Worm (Caenorhabditis elegans) whole organism, L4 larva: ENCODE measurements around the gene inx-11.

ENCODE experiments used
- D1046.2 ChIP-seq: fragments of 200-800 bp; sonication (Bioruptor generic); IDR thresholded peaks from 2 replicates; pipeline ENCODE4 v1.3.6; 2022; ENCODE audit warnings: missing genetic modification characterization, missing compliant biosample characterization
- F10B5.3 ChIP-seq: sonication (generic microtip); optimal IDR thresholded peaks from 2 replicates; lab custom pipeline; 2016; ENCODE audit warnings: mild to moderate bottlenecking, missing genetic modification characterization, missing compliant biosample characterization
- F44E2.7 ChIP-seq: fragments of 200-800 bp; sonication (Bioruptor generic); IDR thresholded peaks from 2 replicates; pipeline ENCODE4 v2.1.2; 2022; ENCODE audit warnings: missing genetic modification characterization, missing compliant biosample characterization
- T26A8.4 ChIP-seq: fragments of 200-800 bp; sonication (Bioruptor generic); IDR thresholded peaks from 2 replicates; pipeline ENCODE4 v1.3.6; 2022; ENCODE audit warnings: missing genetic modification characterization, missing compliant biosample characterization
- Y105C5A.15 ChIP-seq: fragments of 200-800 bp; sonication (Bioruptor generic); IDR thresholded peaks from 2 replicates; pipeline ENCODE4 v1.3.6; 2022; ENCODE audit warnings: missing genetic modification characterization, missing compliant biosample characterization
- Y5F2A.4 ChIP-seq: fragments of 200-800 bp; sonication (Bioruptor generic); optimal IDR thresholded peaks from 2 replicates; lab custom pipeline; 2018; ENCODE audit warnings: mild to moderate bottlenecking, missing genetic modification characterization, missing compliant biosample characterization
- ZK337.2 ChIP-seq: fragments of 200-800 bp; sonication (Bioruptor generic); IDR thresholded peaks from 2 replicates; pipeline ENCODE4 v1.3.6; 2022; ENCODE audit warnings: missing genetic modification reagents, missing genetic modification characterization, missing compliant biosample characterization
- aha-1 ChIP-seq: fragments of 150-350 bp; peaks from one replicate; lab custom pipeline; 2014; ENCODE audit warnings: missing biosample characterization, missing genetic modification characterization
- ceh-44 ChIP-seq: fragments of 200-800 bp; sonication (Bioruptor generic); IDR thresholded peaks from 2 replicates; pipeline ENCODE4 v1.3.6; 2022; ENCODE audit warnings: missing genetic modification reagents, missing genetic modification characterization, missing compliant biosample characterization
- cey-2 ChIP-seq: sonication (generic microtip); optimal IDR thresholded peaks from 3 replicates; lab custom pipeline; 2017; ENCODE audit warnings: missing genetic modification characterization, mild to moderate bottlenecking, missing compliant biosample characterization, antibody characterized with exemption, borderline replicate concordance; ENCODE audit not compliant: insufficient read depth
- ctbp-1 ChIP-seq: fragments of 200-800 bp; sonication (Bioruptor generic); IDR thresholded peaks from 2 replicates; pipeline ENCODE4 v1.3.6; 2022; ENCODE audit warnings: missing genetic modification reagents, missing genetic modification characterization, missing compliant biosample characterization
- daf-12 ChIP-seq: fragments of 150-350 bp; optimal IDR thresholded peaks from 2 replicates; lab custom pipeline; 2014; ENCODE audit warnings: missing biosample characterization, missing genetic modification reagents, missing genetic modification characterization
- daf-16 ChIP-seq, 3 experiments: sonication (generic microtip); optimal IDR thresholded peaks; 2 replicates each; lab custom pipeline; 2016 to 2017; ENCODE audit warnings: missing genetic modification characterization in 3 of 3, missing genetic modification reagents in 3 of 3, mild to moderate bottlenecking in 2 of 3, missing compliant biosample characterization in 2 of 3, missing biosample characterization in 1 of 3, moderate library complexity in 1 of 3
- daf-19 ChIP-seq: fragments of 200-800 bp; sonication (Bioruptor generic); conservative IDR thresholded peaks from 2 replicates; pipeline ENCODE4 v1.3.6; 2022; ENCODE audit warnings: missing genetic modification characterization, missing compliant biosample characterization
- daf-8 ChIP-seq: fragments of 200-800 bp; sonication (Bioruptor generic); IDR thresholded peaks from 2 replicates; pipeline ENCODE4 v1.3.6; 2022; ENCODE audit warnings: missing genetic modification characterization, missing compliant biosample characterization
- dmd-9 ChIP-seq: fragments of 200-800 bp; sonication (Bioruptor generic); IDR thresholded peaks from 2 replicates; pipeline ENCODE4 v1.3.6; 2022; ENCODE audit warnings: missing genetic modification reagents, missing genetic modification characterization, missing compliant biosample characterization
- dpl-1 ChIP-seq: fragments of 150-350 bp; optimal IDR thresholded peaks from 2 replicates; lab custom pipeline; 2014; ENCODE audit warnings: missing biosample characterization, missing genetic modification reagents, missing genetic modification characterization
- dve-1 ChIP-seq: sonication (generic microtip); optimal IDR thresholded peaks from 2 replicates; lab custom pipeline; 2017; ENCODE audit warnings: antibody characterized with exemption, mild to moderate bottlenecking, missing genetic modification characterization, missing compliant biosample characterization; ENCODE audit not compliant: insufficient read depth
- egl-27 ChIP-seq: sonication (generic microtip); optimal IDR thresholded peaks from 3 replicates; lab custom pipeline; 2017; ENCODE audit warnings: missing biosample characterization, missing genetic modification reagents, missing genetic modification characterization
- hif-1 ChIP-seq, 2 experiments: sonication (generic microtip); optimal IDR thresholded peaks; 2 replicates each; lab custom pipeline; 2016 to 2017; ENCODE audit warnings: missing compliant biosample characterization in 2 of 2, missing genetic modification characterization in 2 of 2, missing genetic modification reagents in 2 of 2, missing genotype in 2 of 2, mild to moderate bottlenecking in 1 of 2
- hmg-1.1 ChIP-seq: fragments of 200-800 bp; sonication (Bioruptor generic); IDR thresholded peaks from 2 replicates; pipeline ENCODE4 v1.3.6; 2022; ENCODE audit warnings: missing genetic modification reagents, missing genetic modification characterization, missing compliant biosample characterization
- jun-1 ChIP-seq: fragments of 150-350 bp; optimal IDR thresholded peaks from 2 replicates; lab custom pipeline; 2014; ENCODE audit warnings: missing biosample characterization, missing genetic modification reagents, missing genetic modification characterization
- lin-1 ChIP-seq: fragments of 200-800 bp; sonication (Bioruptor generic); IDR thresholded peaks from 2 replicates; pipeline ENCODE4 v1.3.6; 2022; ENCODE audit warnings: missing genetic modification reagents, missing genetic modification characterization, missing compliant biosample characterization
- lin-13 ChIP-seq: fragments of 150-350 bp; optimal IDR thresholded peaks from 2 replicates; lab custom pipeline; 2014; ENCODE audit warnings: missing biosample characterization, missing genetic modification reagents, missing genetic modification characterization
- lin-38 ChIP-seq: fragments of 200-800 bp; sonication (Bioruptor generic); IDR thresholded peaks from 2 replicates; pipeline ENCODE4 v1.3.6; 2022; ENCODE audit warnings: missing genetic modification reagents, missing genetic modification characterization, missing compliant biosample characterization
- lin-39 ChIP-seq: fragments of 150-350 bp; optimal IDR thresholded peaks from 2 replicates; lab custom pipeline; 2014; ENCODE audit warnings: missing biosample characterization, missing genetic modification reagents, missing genetic modification characterization
- lsy-2 ChIP-seq, 2 experiments: fragments of 150-350 bp in 1 of 2; sonication (generic microtip) in 1 of 2; optimal IDR thresholded peaks; 2 replicates each; lab custom pipeline; 2014 to 2017; ENCODE audit warnings: missing biosample characterization in 2 of 2, missing genetic modification characterization in 2 of 2
- madf-5 ChIP-seq, 2 experiments: fragments of 200-800 bp; sonication (Bioruptor generic); IDR thresholded peaks; 2 replicates each; pipeline ENCODE4 v1.3.6; 2022; ENCODE audit warnings: missing compliant biosample characterization in 2 of 2, missing genetic modification characterization in 2 of 2
- mdl-1 ChIP-seq, 2 experiments: fragments of 150-350 bp in 1 of 2; sonication (generic microtip) in 1 of 2; optimal IDR thresholded peaks; 2 replicates each; lab custom pipeline; 2014 to 2017; ENCODE audit warnings: missing biosample characterization in 2 of 2, missing genetic modification characterization in 2 of 2
- mdt-29 ChIP-seq: fragments of 200-800 bp; sonication (Bioruptor generic); IDR thresholded peaks from 2 replicates; pipeline ENCODE4 v1.3.6; 2022; ENCODE audit warnings: missing genetic modification reagents, missing genetic modification characterization, missing compliant biosample characterization
- mes-2 ChIP-seq: sonication (generic microtip); optimal IDR thresholded peaks from 2 replicates; lab custom pipeline; 2016; ENCODE audit warnings: missing genotype, mild to moderate bottlenecking, missing genetic modification characterization, missing compliant biosample characterization; ENCODE audit not compliant: poor library complexity, severe bottlenecking
- nhr-10 ChIP-seq: fragments of 150-350 bp; optimal IDR thresholded peaks from 2 replicates; lab custom pipeline; 2014; ENCODE audit warnings: missing biosample characterization, missing genetic modification characterization
- nhr-11 ChIP-seq: fragments of 150-350 bp; optimal IDR thresholded peaks from 2 replicates; lab custom pipeline; 2014; ENCODE audit warnings: missing biosample characterization, missing genetic modification characterization
- nhr-111 ChIP-seq: fragments of 200-800 bp; sonication (Bioruptor generic); optimal IDR thresholded peaks from 2 replicates; lab custom pipeline; 2018; ENCODE audit warnings: mild to moderate bottlenecking, missing genetic modification characterization, missing compliant biosample characterization
- nhr-237 ChIP-seq: sonication (generic microtip); optimal IDR thresholded peaks from 2 replicates; lab custom pipeline; 2017; ENCODE audit warnings: missing biosample characterization, missing genetic modification characterization
- nhr-25 ChIP-seq: sonication (generic microtip); optimal IDR thresholded peaks from 2 replicates; lab custom pipeline; 2017; ENCODE audit warnings: missing genetic modification characterization, mild to moderate bottlenecking, missing compliant biosample characterization, antibody characterized with exemption, moderate library complexity, borderline replicate concordance; ENCODE audit not compliant: insufficient read depth
- nhr-28 ChIP-seq: fragments of 150-350 bp; optimal IDR thresholded peaks from 2 replicates; lab custom pipeline; 2014; ENCODE audit warnings: missing biosample characterization, missing genetic modification characterization
- nhr-41 ChIP-seq: fragments of 200-800 bp; sonication (Bioruptor generic); IDR thresholded peaks from 2 replicates; pipeline ENCODE4 v1.3.6; 2022; ENCODE audit warnings: missing genetic modification reagents, missing genetic modification characterization, missing compliant biosample characterization
- nhr-42 ChIP-seq: fragments of 200-800 bp; sonication (Bioruptor generic); IDR thresholded peaks from 2 replicates; pipeline ENCODE4 v1.3.6; 2022; ENCODE audit warnings: missing genetic modification characterization, missing compliant biosample characterization
- nhr-6 ChIP-seq: fragments of 150-350 bp; optimal IDR thresholded peaks from 2 replicates; lab custom pipeline; 2014; ENCODE audit warnings: missing biosample characterization, missing genetic modification characterization
- nhr-76 ChIP-seq: fragments of 150-350 bp; optimal IDR thresholded peaks from 2 replicates; lab custom pipeline; 2014; ENCODE audit warnings: missing biosample characterization, missing genetic modification characterization
- php-3 ChIP-seq: fragments of 200-800 bp; sonication (Bioruptor generic); IDR thresholded peaks from 2 replicates; pipeline ENCODE4 v1.3.6; 2022; ENCODE audit warnings: missing genetic modification reagents, missing genetic modification characterization, missing compliant biosample characterization
- set-16 ChIP-seq: fragments of 200-800 bp; sonication (Bioruptor generic); IDR thresholded peaks from 2 replicates; pipeline ENCODE4 v1.3.6; 2022; ENCODE audit warnings: missing genetic modification reagents, missing genetic modification characterization, missing compliant biosample characterization
- skn-1 ChIP-seq: fragments of 150-350 bp; optimal IDR thresholded peaks from 2 replicates; lab custom pipeline; 2014; ENCODE audit warnings: missing biosample characterization, missing genetic modification characterization
- snpc-1.2 ChIP-seq: fragments of 200-800 bp; sonication (Bioruptor generic); IDR thresholded peaks from 2 replicates; pipeline ENCODE4 v1.3.6; 2022; ENCODE audit warnings: missing genetic modification reagents, missing genetic modification characterization, missing compliant biosample characterization
- tag-97 ChIP-seq: fragments of 200-800 bp; sonication (Bioruptor generic); IDR thresholded peaks from 2 replicates; pipeline ENCODE4 v1.3.6; 2022; ENCODE audit warnings: missing genetic modification characterization, missing compliant biosample characterization
- tra-1 ChIP-seq: fragments of 200-800 bp; sonication (Bioruptor generic); IDR thresholded peaks from 2 replicates; pipeline ENCODE4 v1.3.6; 2022; ENCODE audit warnings: missing genetic modification reagents, missing genetic modification characterization, missing compliant biosample characterization
- unc-130 ChIP-seq: sonication (generic microtip); optimal IDR thresholded peaks from 2 replicates; lab custom pipeline; 2016; ENCODE audit warnings: missing genetic modification reagents, missing genetic modification characterization, missing compliant biosample characterization
- unc-39 ChIP-seq: sonication (generic microtip); optimal IDR thresholded peaks from 2 replicates; lab custom pipeline; 2017; ENCODE audit warnings: missing biosample characterization, missing genetic modification characterization
- unc-62 ChIP-seq, 3 experiments: fragments of 150-350 bp in 1 of 3; sonication (generic microtip); optimal IDR thresholded peaks in 2 of 3; peaks in 1 of 3; 1 replicate in 1 of 3; 2 replicates in 2 of 3; lab custom pipeline; 2014 to 2017; ENCODE audit warnings: missing biosample characterization in 3 of 3, missing genetic modification characterization in 3 of 3, missing genetic modification reagents in 3 of 3, missing genotype in 1 of 3
- ztf-7 ChIP-seq: fragments of 150-350 bp; optimal IDR thresholded peaks from 2 replicates; lab custom pipeline; 2014; ENCODE audit warnings: missing biosample characterization, missing genetic modification characterization

The inx-11 gene

DNA sequence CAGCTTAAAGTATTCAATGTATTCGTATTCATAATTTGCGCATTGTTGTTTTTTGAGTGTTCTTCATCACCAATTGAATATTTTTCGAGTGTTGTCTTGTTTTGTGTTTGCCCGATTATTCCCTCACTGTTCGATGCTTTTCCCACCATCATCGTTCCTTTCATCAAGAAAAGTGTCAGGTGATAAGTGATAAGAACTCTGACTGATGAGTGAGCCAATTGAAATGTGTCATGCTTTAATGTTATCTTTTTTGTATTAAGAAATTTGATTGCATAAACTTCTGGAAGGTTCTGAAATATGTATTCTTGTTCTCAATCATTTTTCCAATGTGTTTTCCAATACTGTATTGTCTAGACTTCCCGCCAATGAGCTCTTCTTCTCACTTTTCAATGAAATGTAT lies 11.7 kb upstream of the inx-11 start (continued):
- no peak for TF ChIP-seq daf-8 (GFP tag; lab: Robert Waterston, UW)
- TF ChIP-seq lin-38 (GFP tag; lab: Robert Waterston, UW) = no peak
- no peak for TF ChIP-seq tag-97
- TF ChIP-seq nhr-76 (tag; lab: Kevin White, UChicago) = no peak
- no peak for TF ChIP-seq ztf-7
- TF ChIP-seq F10B5.3 (tag; lab: Kevin White, UChicago) = no peak
- no peak for TF ChIP-seq lsy-2 (tag; optimal IDR thresholded peaks at IDR 0.05; lab: Kevin White, UChicago)
- no peak for TF ChIP-seq unc-62 (GFP tag; optimal IDR thresholded peaks at IDR 0.05 in 1 of 2; lab: Kevin White, UChicago)
- no peak for TF ChIP-seq unc-62 (tag; optimal IDR thresholded peaks at IDR 0.05; lab: Kevin White, UChicago)
- no peak for TF ChIP-seq nhr-10 (tag; lab: Kevin White, UChicago)
- TF ChIP-seq nhr-6 = no peak
- no peak for TF ChIP-seq ceh-44
- TF ChIP-seq mdt-29 (GFP tag; lab: Robert Waterston, UW) = peak; percentile 32; the same call in 1 of the 2 replicates
- no peak for TF ChIP-seq ZK337.2 (GFP tag; lab: Robert Waterston, UW)
- TF ChIP-seq dpl-1 (GFP tag; lab: Kevin White, UChicago) = no peak
- TF ChIP-seq snpc-1.2 (GFP tag; lab: Robert Waterston, UW) = no peak
- TF ChIP-seq nhr-237 (tag; lab: Kevin White, UChicago) = no peak
- no peak for TF ChIP-seq egl-27
- no peak for TF ChIP-seq daf-19 (GFP tag; lab: Robert Waterston, UW)
- peak; percentile 25; the same call in 1 of the 2 replicates for TF ChIP-seq php-3
- TF ChIP-seq daf-12 = no peak
- peak; percentile 90 for TF ChIP-seq aha-1 (tag; lab: Kevin White, UChicago)
- no peak for TF ChIP-seq set-16
- no peak for TF ChIP-seq lin-13 (GFP tag; lab: Kevin White, UChicago)
- TF ChIP-seq nhr-111 = no peak
- no peak for TF ChIP-seq dmd-9 (GFP tag; lab: Robert Waterston, UW)
- TF ChIP-seq mes-2 (tag; lab: Kevin White, UChicago) = no peak
- no peak for TF ChIP-seq nhr-11
- no peak for TF ChIP-seq nhr-25 (tag; lab: Kevin White, UChicago)
- TF ChIP-seq F44E2.7 (GFP tag; lab: Robert Waterston, UW) = no peak
- TF ChIP-seq dve-1 = peak; percentile 76
- no peak for TF ChIP-seq hmg-1.1 (GFP tag; lab: Robert Waterston, UW)
- no peak for TF ChIP-seq tra-1 (GFP tag; lab: Robert Waterston, UW)
- no peak for TF ChIP-seq unc-130 (GFP tag; lab: Kevin White, UChicago)
- TF ChIP-seq madf-5 (GFP tag; IDR thresholded peaks at IDR 0.05; lab: Robert Waterston, UW) = no peak
- TF ChIP-seq cey-2 (tag; lab: Kevin White, UChicago) = no peak
- no peak for TF ChIP-seq Y105C5A.15 (GFP tag; lab: Robert Waterston, UW)
- no peak for TF ChIP-seq T26A8.4 (GFP tag; lab: Robert Waterston, UW)
- TF ChIP-seq nhr-28 (tag; lab: Kevin White, UChicago) = peak; percentile 62
- no peak for TF ChIP-seq jun-1 (tag; lab: Kevin White, UChicago)
- TF ChIP-seq lin-39 (tag; lab: Kevin White, UChicago) = no peak
- TF ChIP-seq skn-1 (tag; lab: Kevin White, UChicago) = no peak
- no peak for TF ChIP-seq hif-1 (tag; optimal IDR thresholded peaks at IDR 0.05; lab: Kevin White, UChicago)
- no peak for TF ChIP-seq mdl-1 (tag; optimal IDR thresholded peaks at IDR 0.05; lab: Kevin White, UChicago)
- no peak for TF ChIP-seq lin-1 (GFP tag; lab: Robert Waterston, UW)
- no peak for TF ChIP-seq nhr-41 (GFP tag; lab: Robert Waterston, UW)
- no peak for TF ChIP-seq Y5F2A.4 (GFP tag; lab: Kevin White, UChicago)
- no peak for TF ChIP-seq nhr-42 (GFP tag; lab: Robert Waterston, UW)
- no peak for TF ChIP-seq daf-16 (GFP tag; optimal IDR thresholded peaks at IDR 0.05; lab: Kevin White, UChicago)
- TF ChIP-seq daf-16 (tag; optimal IDR thresholded peaks at IDR 0.05; lab: Kevin White, UChicago) = peak; percentile 88
- TF ChIP-seq D1046.2 = no peak
- TF ChIP-seq unc-39 (tag; lab: Kevin White, UChicago) = no peak
- TF ChIP-seq ctbp-1 (GFP tag; lab: Robert Waterston, UW) = no peak
